Fruit fly (Drosophila melanogaster) whole organism, embryonic: ENCODE results near the gene Takl1.

Experiments used
- Aef1 ChIP-seq: fragments of 200-800 bp; sonication (Bioruptor generic); IDR thresholded peaks from 3 replicates; pipeline ENCODE4 v1.3.6; 2022; ENCODE audit warnings: missing biosample characterization, missing genetic modification characterization
- B-H2 ChIP-seq: fragments of 200-800 bp; sonication (Bioruptor generic); optimal IDR thresholded peaks from 2 replicates; lab custom pipeline; 2018; ENCODE audit warnings: missing biosample characterization, mild to moderate bottlenecking, missing genetic modification characterization
- Bdp1 ChIP-seq: fragments of 200-800 bp; sonication (Bioruptor generic); optimal IDR thresholded peaks from 3 replicates; lab custom pipeline; 2016; ENCODE audit warnings: missing biosample characterization, missing genetic modification characterization
- Blimp-1 ChIP-seq: fragments of 200-800 bp; sonication (Bioruptor generic); optimal IDR thresholded peaks from 3 replicates; lab custom pipeline; 2018; ENCODE audit warnings: missing biosample characterization, missing genetic modification characterization, mild to moderate bottlenecking, moderate library complexity, missing genetic modification reagents
- CG10543 ChIP-seq: fragments of 200-800 bp; sonication (Bioruptor generic); optimal IDR thresholded peaks from 3 replicates; lab custom pipeline; 2017; ENCODE audit warnings: missing biosample characterization, mild to moderate bottlenecking, missing genetic modification characterization, moderate library complexity
- CG11085 ChIP-seq: fragments of 200-800 bp; sonication (Bioruptor generic); IDR thresholded peaks from 2 replicates; pipeline ENCODE4 v1.3.6; 2022; ENCODE audit warnings: missing biosample characterization, missing genetic modification characterization
- CG11093 ChIP-seq: fragments of 200-800 bp; sonication (Bioruptor generic); IDR thresholded peaks from 3 replicates; pipeline ENCODE4 v1.3.6; 2022; ENCODE audit warnings: missing biosample characterization, missing genetic modification characterization
- CG12236 ChIP-seq: fragments of 200-800 bp; sonication (Bioruptor generic); optimal IDR thresholded peaks from 2 replicates; lab custom pipeline; 2016; ENCODE audit warnings: missing biosample characterization, missing genetic modification characterization
- CG12744 ChIP-seq: fragments of 200-800 bp; sonication (Bioruptor generic); optimal IDR thresholded peaks from 2 replicates; lab custom pipeline; 2016; ENCODE audit warnings: missing biosample characterization, missing genetic modification characterization
- CG14014 ChIP-seq: fragments of 200-800 bp; sonication (Bioruptor generic); IDR thresholded peaks from 2 replicates; pipeline ENCODE4 v1.3.6; 2022; ENCODE audit warnings: missing biosample characterization, missing genetic modification characterization
- CG15514 ChIP-seq: fragments of 200-800 bp; sonication (Bioruptor generic); optimal IDR thresholded peaks from 3 replicates; lab custom pipeline; 2017; ENCODE audit warnings: missing biosample characterization, missing genetic modification characterization, mild to moderate bottlenecking, moderate library complexity, missing genetic modification reagents
- CG16815 ChIP-seq: fragments of 200-800 bp; sonication (Bioruptor generic); optimal IDR thresholded peaks from 3 replicates; lab custom pipeline; 2017; ENCODE audit warnings: missing biosample characterization, mild to moderate bottlenecking, missing genetic modification characterization
- CG17186 ChIP-seq: fragments of 200-800 bp; sonication (Bioruptor generic); optimal IDR thresholded peaks from 3 replicates; lab custom pipeline; 2017; ENCODE audit warnings: missing biosample characterization, missing genetic modification reagents, missing genetic modification characterization
- CG17359 ChIP-seq: fragments of 200-800 bp; sonication (Bioruptor generic); optimal IDR thresholded peaks from 3 replicates; lab custom pipeline; 2018; ENCODE audit warnings: missing biosample characterization, mild to moderate bottlenecking, missing genetic modification characterization, moderate library complexity
- CG1792 ChIP-seq: fragments of 200-800 bp; sonication (Bioruptor generic); optimal IDR thresholded peaks from 2 replicates; lab custom pipeline; 2016; ENCODE audit warnings: missing biosample characterization, missing genetic modification characterization
- CG18262 ChIP-seq: fragments of 200-800 bp; optimal IDR thresholded peaks from 3 replicates; lab custom pipeline; 2019; ENCODE audit warnings: missing biosample characterization, mild to moderate bottlenecking, missing genetic modification characterization, moderate library complexity
- CG18619 ChIP-seq: fragments of 200-800 bp; sonication (Bioruptor generic); optimal IDR thresholded peaks from 3 replicates; lab custom pipeline; 2017; ENCODE audit warnings: missing biosample characterization, mild to moderate bottlenecking, missing genetic modification characterization
- CG2129 ChIP-seq: fragments of 200-800 bp; sonication (Bioruptor generic); IDR thresholded peaks from 2 replicates; pipeline ENCODE4 v1.3.6; 2022; ENCODE audit warnings: missing biosample characterization, missing genetic modification characterization; ENCODE audit not compliant: partially characterized antibody
- CG4707 ChIP-seq: fragments of 200-800 bp; sonication (Bioruptor generic); optimal IDR thresholded peaks from 2 replicates; lab custom pipeline; 2018; ENCODE audit warnings: missing biosample characterization, mild to moderate bottlenecking, missing genetic modification characterization, moderate library complexity
- CG7745 ChIP-seq: fragments of 200-800 bp; sonication (Bioruptor generic); optimal IDR thresholded peaks from 2 replicates; lab custom pipeline; 2018; ENCODE audit warnings: missing biosample characterization, mild to moderate bottlenecking, missing genetic modification characterization, moderate library complexity
- CG9215 ChIP-seq: fragments of 200-800 bp; sonication (Bioruptor generic); IDR thresholded peaks from 2 replicates; pipeline ENCODE4 v1.3.6; 2022; ENCODE audit warnings: missing biosample characterization, missing genetic modification characterization
- CG9876 ChIP-seq: fragments of 200-800 bp; sonication (Bioruptor generic); optimal IDR thresholded peaks from 2 replicates; lab custom pipeline; 2016; ENCODE audit warnings: missing biosample characterization, missing genetic modification characterization
- CG9932 ChIP-seq: fragments of 200-800 bp; sonication (Bioruptor generic); IDR thresholded peaks from 2 replicates; pipeline ENCODE4 v1.3.6; 2022; ENCODE audit warnings: missing biosample characterization, missing genetic modification characterization
- Dll ChIP-seq: fragments of 200-800 bp; sonication (Bioruptor generic); IDR thresholded peaks from 4 replicates; pipeline ENCODE4 v1.3.6; 2022; ENCODE audit warnings: missing biosample characterization, missing genetic modification characterization; ENCODE audit not compliant: partially characterized antibody
- Fer1 ChIP-seq: fragments of 200-800 bp; sonication (Bioruptor generic); optimal IDR thresholded peaks from 2 replicates; lab custom pipeline; 2017; ENCODE audit warnings: missing biosample characterization, mild to moderate bottlenecking, missing genetic modification characterization
- Fer2 ChIP-seq: fragments of 200-800 bp; sonication (Bioruptor generic); optimal IDR thresholded peaks from 2 replicates; lab custom pipeline; 2018; ENCODE audit warnings: missing biosample characterization, mild to moderate bottlenecking, missing genetic modification characterization, moderate library complexity
- Hr39 ChIP-seq: fragments of >200 bp; optimal IDR thresholded peaks from 2 replicates; lab custom pipeline; 2017
- Med ChIP-seq: fragments of 200-800 bp; sonication (Bioruptor generic); peaks from one replicate; lab custom pipeline; 2016; ENCODE audit warnings: missing biosample characterization, missing genetic modification characterization, mild to moderate bottlenecking, inconsistent platforms, moderate library complexity
- Meics ChIP-seq: fragments of 200-800 bp; sonication (Bioruptor generic); optimal IDR thresholded peaks from 2 replicates; lab custom pipeline; 2017; ENCODE audit warnings: missing biosample characterization, mild to moderate bottlenecking, missing genetic modification characterization
- NK7.1 ChIP-seq: fragments of 200-800 bp; sonication (Bioruptor generic); optimal IDR thresholded peaks from 3 replicates; lab custom pipeline; 2016; ENCODE audit warnings: missing biosample characterization, missing genetic modification characterization
- Oli ChIP-seq: fragments of 200-800 bp; sonication (Bioruptor generic); optimal IDR thresholded peaks from 2 replicates; lab custom pipeline; 2018; ENCODE audit warnings: missing biosample characterization, mild to moderate bottlenecking, missing genetic modification characterization, moderate library complexity
- Opbp ChIP-seq: fragments of 200-800 bp; sonication (Bioruptor generic); IDR thresholded peaks from 3 replicates; pipeline ENCODE4 v1.3.6; 2022; ENCODE audit warnings: missing biosample characterization, missing genetic modification characterization; ENCODE audit not compliant: partially characterized antibody
- Scr ChIP-seq: fragments of 200-800 bp; sonication (Bioruptor generic); IDR thresholded peaks from 2 replicates; pipeline ENCODE4 v1.3.6; 2022; ENCODE audit warnings: missing biosample characterization, missing genetic modification characterization; ENCODE audit not compliant: partially characterized antibody
- ap ChIP-seq: fragments of 200-800 bp; sonication (Bioruptor generic); IDR thresholded peaks from 2 replicates; pipeline ENCODE4 v1.3.6; 2022; ENCODE audit warnings: missing biosample characterization, missing genetic modification characterization
- bab2 ChIP-seq: fragments of 200-800 bp; sonication (Bioruptor generic); optimal IDR thresholded peaks from 2 replicates; lab custom pipeline; 2016; ENCODE audit warnings: missing biosample characterization, missing genetic modification characterization
- cg ChIP-seq: fragments of 200-800 bp; sonication (Bioruptor generic); optimal IDR thresholded peaks from 3 replicates; lab custom pipeline; 2019; ENCODE audit warnings: missing biosample characterization, mild to moderate bottlenecking, missing genetic modification characterization, moderate library complexity
- fru ChIP-seq: fragments of >200 bp; optimal IDR thresholded peaks from 2 replicates; lab custom pipeline; 2017
- gfzf ChIP-seq: fragments of 200-800 bp; sonication (Bioruptor generic); optimal IDR thresholded peaks from 2 replicates; lab custom pipeline; 2016; ENCODE audit warnings: missing biosample characterization, mild to moderate bottlenecking, missing genetic modification characterization, moderate library complexity
- hkb ChIP-seq, 2 experiments: fragments of 200-800 bp in 1 of 2; fragments of >200 bp in 1 of 2; sonication (Bioruptor generic) in 1 of 2; IDR thresholded peaks in 1 of 2; optimal IDR thresholded peaks in 1 of 2; 2 replicates each; pipeline versions ENCODE4 v1.3.6 to Lab custom; 2017 to 2022; ENCODE audit warnings: missing biosample characterization in 1 of 2, missing genetic modification characterization in 1 of 2
- inv ChIP-seq: fragments of 200-800 bp; sonication (Bioruptor generic); IDR thresholded peaks from 2 replicates; pipeline ENCODE4 v1.3.6; 2022; ENCODE audit warnings: missing biosample characterization, missing genetic modification characterization; ENCODE audit not compliant: partially characterized antibody
- nmo ChIP-seq: fragments of 200-800 bp; sonication (Bioruptor generic); optimal IDR thresholded peaks from 2 replicates; lab custom pipeline; 2018; ENCODE audit warnings: missing biosample characterization, mild to moderate bottlenecking, missing genetic modification characterization, moderate library complexity
- pan ChIP-seq, 4 experiments: fragments of >200 bp in 3 of 4; fragments of 200-800 bp in 1 of 4; sonication (Bioruptor generic) in 1 of 4; optimal IDR thresholded peaks in 3 of 4; IDR thresholded peaks in 1 of 4; 2 replicates each; pipeline versions ENCODE4 v1.3.6 to Lab custom; 2017 to 2022; ENCODE audit warnings: missing biosample characterization in 2 of 4, missing genetic modification characterization in 2 of 4, mixed read lengths in 1 of 4
- pnt ChIP-seq: fragments of 200-800 bp; sonication (Bioruptor generic); optimal IDR thresholded peaks from 3 replicates; lab custom pipeline; 2016; ENCODE audit warnings: missing biosample characterization, missing genetic modification characterization
- psq ChIP-seq: fragments of 200-800 bp; sonication (Bioruptor generic); optimal IDR thresholded peaks from 2 replicates; lab custom pipeline; 2017; ENCODE audit warnings: missing biosample characterization, missing genetic modification characterization
- slp2 ChIP-seq: fragments of 200-800 bp; sonication (Bioruptor generic); optimal IDR thresholded peaks from 2 replicates; lab custom pipeline; 2016; ENCODE audit warnings: missing biosample characterization, missing genetic modification characterization
- ssp ChIP-seq: fragments of 200-800 bp; sonication (Bioruptor generic); IDR thresholded peaks from 2 replicates; pipeline ENCODE4 v1.3.6; 2022; ENCODE audit warnings: missing biosample characterization, missing genetic modification characterization
- stc ChIP-seq: fragments of 200-800 bp; sonication (Bioruptor generic); IDR thresholded peaks from 2 replicates; pipeline ENCODE4 v1.3.6; 2022; ENCODE audit warnings: missing biosample characterization, missing genetic modification characterization
- twi ChIP-seq: fragments of 200-800 bp; optimal IDR thresholded peaks from 2 replicates; lab custom pipeline; 2019; ENCODE audit warnings: missing biosample characterization, mild to moderate bottlenecking, missing genetic modification characterization, moderate library complexity
- unc-4 ChIP-seq: fragments of 200-800 bp; sonication (Bioruptor generic); IDR thresholded peaks from 2 replicates; pipeline ENCODE4 v1.3.6; 2022; ENCODE audit warnings: missing biosample characterization, missing genetic modification characterization; ENCODE audit not compliant: partially characterized antibody
- wdn ChIP-seq: fragments of 200-800 bp; sonication (Bioruptor generic); IDR thresholded peaks from 2 replicates; pipeline ENCODE4 v1.3.6; 2022; ENCODE audit warnings: missing biosample characterization, missing genetic modification characterization
- zfh2 ChIP-seq: fragments of 200-800 bp; sonication (Bioruptor generic); optimal IDR thresholded peaks from 2 replicates; lab custom pipeline; 2016; ENCODE audit warnings: missing biosample characterization, missing genetic modification characterization

Takl1 gene

DNA sequence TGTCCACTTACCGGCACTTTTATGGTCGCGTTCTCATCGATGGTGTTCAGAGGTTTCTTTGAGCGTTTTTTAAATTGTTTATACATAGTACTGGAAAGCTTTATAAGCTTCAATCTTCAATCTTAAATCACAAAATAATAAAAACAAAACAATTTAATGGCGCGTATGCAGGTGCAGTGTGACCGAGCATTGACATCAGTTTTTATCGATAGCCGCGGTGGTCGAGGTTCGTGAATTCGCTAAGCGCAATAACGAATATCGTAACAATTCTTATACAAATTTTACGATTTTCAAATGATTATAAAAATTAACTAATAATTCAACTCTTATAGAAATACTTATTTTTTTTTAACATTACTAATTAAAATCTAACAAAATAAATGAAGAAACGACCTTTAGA is 43.6 kb upstream of the Takl1 start, which contains the start of gene Fancd2 (continued):
- TF ChIP-seq CG2129 (GFP tag; lab: Robert Waterston, UW) (no peak), CG1792 (no peak), unc-4 (peak; percentile 63), B-H2 (no peak), Med (no peak), cg (GFP tag; lab: Kevin White, UChicago) (no peak), CG11093 (GFP tag; lab: Robert Waterston, UW) (no peak), CG17359 (tag; lab: Kevin White, UChicago) (no peak), Blimp-1 (GFP tag; lab: Kevin White, UChicago) (no peak), gfzf (GFP tag; lab: Kevin White, UChicago) (peak; percentile 60), fru (lab: Kevin White, UChicago) (no peak), CG18262 (no peak), stc (GFP tag; lab: Robert Waterston, UW) (no peak), Dll (peak; percentile 73), CG4707 (GFP tag; lab: Kevin White, UChicago) (no peak), zfh2 (GFP tag; lab: Kevin White, UChicago) (no peak), CG9215 (GFP tag; lab: Robert Waterston, UW) (no peak), twi (tag; lab: Kevin White, UChicago) (no peak), CG14014 (no peak), Opbp (GFP tag; lab: Robert Waterston, UW) (peak; percentile 73; the same call in 2 of the 3 replicates), Scr (GFP tag; lab: Robert Waterston, UW) (no peak; the same call in 1 of the 2 replicates), Meics (GFP tag; lab: Kevin White, UChicago) (no peak), NK7.1 (GFP tag; lab: Kevin White, UChicago) (no peak), pnt (no peak), psq (GFP tag; lab: Kevin White, UChicago) (no peak), CG11085 (GFP tag; lab: Robert Waterston, UW) (no peak), pan (optimal IDR thresholded peaks at IDR 0.05; lab: Kevin White, UChicago) (no peak), pan (GFP tag; optimal IDR thresholded peaks at IDR 0.05 in 1 of 2, IDR thresholded peaks at IDR 0.05 in 1 of 2) (no peak), CG15514 (no peak), ssp (GFP tag; lab: Robert Waterston, UW) (no peak), nmo (GFP tag; lab: Kevin White, UChicago) (no peak), CG17186 (peak; percentile 37), Fer1 (GFP tag; lab: Kevin White, UChicago) (no peak), inv (GFP tag; lab: Robert Waterston, UW) (0 out of 2 replicates have a peak, but pooled peaks have one; percentile 24), bab2 (no peak), CG10543 (GFP tag; lab: Kevin White, UChicago) (no peak), Hr39 (no peak), Aef1 (no peak), CG7745 (tag; lab: Kevin White, UChicago) (no peak), CG9876 (GFP tag; lab: Kevin White, UChicago) (no peak), Oli (no peak), Bdp1 (no peak), CG12744 (GFP tag; lab: Kevin White, UChicago) (no peak), Fer2 (tag; lab: Kevin White, UChicago) (no peak), hkb (optimal IDR thresholded peaks at IDR 0.05; lab: Kevin White, UChicago) (no peak), hkb (GFP tag; IDR thresholded peaks at IDR 0.05; lab: Robert Waterston, UW) (no peak), CG16815 (GFP tag; lab: Kevin White, UChicago) (no peak), wdn (GFP tag; lab: Robert Waterston, UW) (no peak), CG12236 (GFP tag; lab: Kevin White, UChicago) (no peak), slp2 (GFP tag; lab: Kevin White, UChicago) (no peak), CG18619 (GFP tag; lab: Kevin White, UChicago) (no peak), ap (GFP tag; lab: Robert Waterston, UW) (no peak), CG9932 (GFP tag; lab: Robert Waterston, UW) (no peak)
